Worm (Caenorhabditis elegans) whole organism, L4 larva: ENCODE results near the gene glb-13.

Source experiments
- F26F4.8 ChIP-seq: fragments of 200-800 bp; sonication (Bioruptor generic); conservative IDR thresholded peaks from 2 replicates; pipeline ENCODE4 v1.3.6; 2022; ENCODE audit warnings: missing genetic modification characterization, missing compliant biosample characterization
- R02D3.7 ChIP-seq: fragments of 150-350 bp; sonication (generic microtip); optimal IDR thresholded peaks from 3 replicates; lab custom pipeline; 2014; ENCODE audit warnings: missing biosample characterization, missing genetic modification characterization
- Y5F2A.4 ChIP-seq: fragments of 200-800 bp; sonication (Bioruptor generic); optimal IDR thresholded peaks from 2 replicates; lab custom pipeline; 2018; ENCODE audit warnings: mild to moderate bottlenecking, missing genetic modification characterization, missing compliant biosample characterization
- Y75B8A.6 ChIP-seq: fragments of 200-800 bp; sonication (Bioruptor generic); IDR thresholded peaks from 2 replicates; pipeline ENCODE4 v1.3.6; 2022; ENCODE audit warnings: missing genetic modification reagents, missing genetic modification characterization, missing compliant biosample characterization
- ZK337.2 ChIP-seq: fragments of 200-800 bp; sonication (Bioruptor generic); IDR thresholded peaks from 2 replicates; pipeline ENCODE4 v1.3.6; 2022; ENCODE audit warnings: missing genetic modification reagents, missing genetic modification characterization, missing compliant biosample characterization
- arid-1 ChIP-seq: fragments of 200-800 bp; sonication (Bioruptor generic); conservative IDR thresholded peaks from 2 replicates; pipeline ENCODE4 v1.3.6; 2022; ENCODE audit warnings: missing genetic modification reagents, missing genetic modification characterization, missing compliant biosample characterization
- ceh-20 ChIP-seq: fragments of 200-800 bp; sonication (Bioruptor generic); IDR thresholded peaks from 2 replicates; pipeline ENCODE4 v1.3.6; 2022; ENCODE audit warnings: missing genetic modification reagents, missing genetic modification characterization, missing compliant biosample characterization
- ceh-32 ChIP-seq: sonication (generic microtip); optimal IDR thresholded peaks from 2 replicates; lab custom pipeline; 2016; ENCODE audit warnings: mild to moderate bottlenecking, missing genetic modification characterization, missing compliant biosample characterization; ENCODE audit not compliant: poor library complexity
- ceh-44 ChIP-seq: fragments of 200-800 bp; sonication (Bioruptor generic); IDR thresholded peaks from 2 replicates; pipeline ENCODE4 v1.3.6; 2022; ENCODE audit warnings: missing genetic modification reagents, missing genetic modification characterization, missing compliant biosample characterization
- ctbp-1 ChIP-seq: fragments of 200-800 bp; sonication (Bioruptor generic); IDR thresholded peaks from 2 replicates; pipeline ENCODE4 v1.3.6; 2022; ENCODE audit warnings: missing genetic modification reagents, missing genetic modification characterization, missing compliant biosample characterization
- daf-12 ChIP-seq: fragments of 150-350 bp; optimal IDR thresholded peaks from 2 replicates; lab custom pipeline; 2014; ENCODE audit warnings: missing biosample characterization, missing genetic modification reagents, missing genetic modification characterization
- daf-16 ChIP-seq, 3 experiments: sonication (generic microtip); optimal IDR thresholded peaks; 2 replicates each; lab custom pipeline; 2016 to 2017; ENCODE audit warnings: missing genetic modification characterization in 3 of 3, missing genetic modification reagents in 3 of 3, mild to moderate bottlenecking in 2 of 3, missing compliant biosample characterization in 2 of 3, missing biosample characterization in 1 of 3, moderate library complexity in 1 of 3
- daf-19 ChIP-seq: fragments of 200-800 bp; sonication (Bioruptor generic); conservative IDR thresholded peaks from 2 replicates; pipeline ENCODE4 v1.3.6; 2022; ENCODE audit warnings: missing genetic modification characterization, missing compliant biosample characterization
- dmd-6 ChIP-seq: fragments of 200-800 bp; sonication (Bioruptor generic); IDR thresholded peaks from 2 replicates; pipeline ENCODE4 v1.3.6; 2022; ENCODE audit warnings: missing genetic modification reagents, missing genetic modification characterization, missing compliant biosample characterization
- dmd-8 ChIP-seq: fragments of 200-800 bp; sonication (Bioruptor generic); IDR thresholded peaks from 2 replicates; pipeline ENCODE4 v1.3.6; 2022; ENCODE audit warnings: missing genetic modification characterization, missing compliant biosample characterization
- gei-8 ChIP-seq: fragments of 200-800 bp; sonication (Bioruptor generic); optimal IDR thresholded peaks from 2 replicates; lab custom pipeline; 2018; ENCODE audit warnings: mild to moderate bottlenecking, missing genetic modification characterization, missing compliant biosample characterization
- hlh-11 ChIP-seq: fragments of 200-800 bp; sonication (Bioruptor generic); optimal IDR thresholded peaks from 2 replicates; lab custom pipeline; 2018; ENCODE audit warnings: mild to moderate bottlenecking, missing genetic modification characterization, missing compliant biosample characterization
- hlh-30 ChIP-seq: sonication (generic microtip); optimal IDR thresholded peaks from 2 replicates; lab custom pipeline; 2017; ENCODE audit warnings: antibody characterized with exemption, mild to moderate bottlenecking, missing genetic modification characterization, missing compliant biosample characterization; ENCODE audit not compliant: insufficient read depth
- jun-1 ChIP-seq: fragments of 150-350 bp; optimal IDR thresholded peaks from 2 replicates; lab custom pipeline; 2014; ENCODE audit warnings: missing biosample characterization, missing genetic modification reagents, missing genetic modification characterization
- lim-7 ChIP-seq: fragments of 200-800 bp; sonication (Bioruptor generic); IDR thresholded peaks from 2 replicates; pipeline ENCODE4 v1.3.6; 2022; ENCODE audit warnings: missing genetic modification characterization, missing compliant biosample characterization
- madf-9 ChIP-seq: fragments of 200-800 bp; sonication (Bioruptor generic); conservative IDR thresholded peaks from 2 replicates; pipeline ENCODE4 v1.3.6; 2022; ENCODE audit warnings: missing genetic modification reagents, missing genetic modification characterization, missing compliant biosample characterization
- mes-2 ChIP-seq: sonication (generic microtip); optimal IDR thresholded peaks from 2 replicates; lab custom pipeline; 2016; ENCODE audit warnings: missing genotype, mild to moderate bottlenecking, missing genetic modification characterization, missing compliant biosample characterization; ENCODE audit not compliant: poor library complexity, severe bottlenecking
- mxl-2 ChIP-seq: fragments of 200-800 bp; sonication (Bioruptor generic); conservative IDR thresholded peaks from 2 replicates; pipeline ENCODE4 v1.3.6; 2022; ENCODE audit warnings: missing genetic modification reagents, missing genetic modification characterization, missing compliant biosample characterization
- mxl-3 ChIP-seq: fragments of 200-800 bp; sonication (Bioruptor generic); optimal IDR thresholded peaks from 2 replicates; lab custom pipeline; 2018; ENCODE audit warnings: mild to moderate bottlenecking, missing genetic modification characterization, missing compliant biosample characterization
- nhr-10 ChIP-seq: fragments of 150-350 bp; optimal IDR thresholded peaks from 2 replicates; lab custom pipeline; 2014; ENCODE audit warnings: missing biosample characterization, missing genetic modification characterization
- nhr-102 ChIP-seq: sonication (generic microtip); optimal IDR thresholded peaks from 2 replicates; lab custom pipeline; 2016; ENCODE audit warnings: mild to moderate bottlenecking, missing genetic modification characterization, moderate library complexity, missing compliant biosample characterization
- nhr-237 ChIP-seq: sonication (generic microtip); optimal IDR thresholded peaks from 2 replicates; lab custom pipeline; 2017; ENCODE audit warnings: missing biosample characterization, missing genetic modification characterization
- nhr-28 ChIP-seq: fragments of 150-350 bp; optimal IDR thresholded peaks from 2 replicates; lab custom pipeline; 2014; ENCODE audit warnings: missing biosample characterization, missing genetic modification characterization
- nhr-42 ChIP-seq: fragments of 200-800 bp; sonication (Bioruptor generic); IDR thresholded peaks from 2 replicates; pipeline ENCODE4 v1.3.6; 2022; ENCODE audit warnings: missing genetic modification characterization, missing compliant biosample characterization
- nhr-6 ChIP-seq: fragments of 150-350 bp; optimal IDR thresholded peaks from 2 replicates; lab custom pipeline; 2014; ENCODE audit warnings: missing biosample characterization, missing genetic modification characterization
- rbr-2 ChIP-seq: sonication (generic microtip); optimal IDR thresholded peaks from 2 replicates; lab custom pipeline; 2016; ENCODE audit warnings: missing genotype, missing genetic modification characterization, missing compliant biosample characterization
- saeg-2 ChIP-seq: fragments of 200-800 bp; sonication (Bioruptor generic); IDR thresholded peaks from 2 replicates; pipeline ENCODE4 v1.3.6; 2022; ENCODE audit warnings: missing genetic modification reagents, missing genetic modification characterization, missing compliant biosample characterization
- snpc-1.2 ChIP-seq: fragments of 200-800 bp; sonication (Bioruptor generic); IDR thresholded peaks from 2 replicates; pipeline ENCODE4 v1.3.6; 2022; ENCODE audit warnings: missing genetic modification reagents, missing genetic modification characterization, missing compliant biosample characterization
- spr-1 ChIP-seq: sonication (generic microtip); optimal IDR thresholded peaks from 2 replicates; lab custom pipeline; 2016; ENCODE audit warnings: mild to moderate bottlenecking, missing genetic modification characterization, missing compliant biosample characterization
- spr-3 ChIP-seq: fragments of 200-800 bp; sonication (Bioruptor generic); optimal IDR thresholded peaks from 2 replicates; lab custom pipeline; 2018; ENCODE audit warnings: mild to moderate bottlenecking, missing genetic modification characterization, missing compliant biosample characterization
- tag-97 ChIP-seq: fragments of 200-800 bp; sonication (Bioruptor generic); IDR thresholded peaks from 2 replicates; pipeline ENCODE4 v1.3.6; 2022; ENCODE audit warnings: missing genetic modification characterization, missing compliant biosample characterization
- tra-1 ChIP-seq: fragments of 200-800 bp; sonication (Bioruptor generic); IDR thresholded peaks from 2 replicates; pipeline ENCODE4 v1.3.6; 2022; ENCODE audit warnings: missing genetic modification reagents, missing genetic modification characterization, missing compliant biosample characterization
- unc-130 ChIP-seq: sonication (generic microtip); optimal IDR thresholded peaks from 2 replicates; lab custom pipeline; 2016; ENCODE audit warnings: missing genetic modification reagents, missing genetic modification characterization, missing compliant biosample characterization
- unc-62 ChIP-seq, 3 experiments: fragments of 150-350 bp in 1 of 3; sonication (generic microtip); optimal IDR thresholded peaks in 2 of 3; peaks in 1 of 3; 1 replicate in 1 of 3; 2 replicates in 2 of 3; lab custom pipeline; 2014 to 2017; ENCODE audit warnings: missing biosample characterization in 3 of 3, missing genetic modification characterization in 3 of 3, missing genetic modification reagents in 3 of 3, missing genotype in 1 of 3

glb-13 gene

DNA sequence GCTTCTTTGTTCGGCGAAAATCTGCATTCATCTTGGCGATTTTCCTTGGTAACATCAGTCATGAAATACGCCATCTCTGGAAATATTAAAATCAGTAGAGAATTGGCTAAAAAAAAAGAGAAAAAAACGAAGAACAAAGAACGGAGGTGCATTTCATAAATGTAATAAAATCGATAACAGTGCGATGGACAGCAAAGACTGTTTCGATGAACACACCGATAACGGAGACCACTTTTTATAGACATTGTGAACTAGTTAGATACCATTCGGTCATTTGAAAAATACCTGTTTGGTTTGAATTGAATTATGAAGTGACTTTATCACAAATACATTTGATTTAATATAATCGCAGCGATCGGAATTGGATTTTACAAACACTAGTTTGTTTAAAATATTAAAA, 25.3 kb downstream of the glb-13 start, which contains the start of gene F42F12.4 (continued):
- TF ChIP-seq ceh-32, result no peak
- no peak for TF ChIP-seq nhr-102 (tag; lab: Kevin White, UChicago)
- TF ChIP-seq arid-1 (GFP tag; lab: Robert Waterston, UW), result no peak
- TF ChIP-seq daf-19 (GFP tag; lab: Robert Waterston, UW), result no peak
- TF ChIP-seq Y75B8A.6, result no peak
- TF ChIP-seq unc-62 (GFP tag; optimal IDR thresholded peaks at IDR 0.05 in 1 of 2; lab: Kevin White, UChicago), result peak in 1 of 2 experiments; percentile 12
- no peak for TF ChIP-seq unc-62 (tag; optimal IDR thresholded peaks at IDR 0.05; lab: Kevin White, UChicago)

DNA sequence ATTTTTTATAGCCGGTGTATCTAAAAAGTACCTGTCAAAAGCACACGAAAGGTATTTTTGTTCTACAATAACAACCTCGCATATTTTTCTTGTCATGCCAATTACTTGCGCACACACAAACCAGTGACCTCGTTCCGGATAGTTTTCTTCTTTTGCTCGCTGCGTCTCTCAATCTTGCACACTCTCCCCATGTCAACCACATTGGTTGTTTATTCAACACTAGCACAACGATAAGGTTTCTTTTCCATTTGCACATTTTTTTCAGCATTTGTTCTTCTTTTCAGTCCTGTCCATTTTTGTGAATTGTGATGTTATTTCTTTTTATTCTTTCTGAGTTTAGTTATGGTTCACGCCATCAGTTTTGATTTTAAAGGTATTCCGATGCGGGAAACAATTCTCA, 28.0 kb downstream of the glb-13 start, which contains the start of gene F42F12.3:
TSS of gene F42F12.3 (plus strand) at position 372 of the 400 bp plus-strand sequence.
- TF ChIP-seq Y5F2A.4 (GFP tag; lab: Kevin White, UChicago), result no peak
- no peak for TF ChIP-seq jun-1 (tag; lab: Kevin White, UChicago)
- no peak for TF ChIP-seq gei-8 (GFP tag; lab: Kevin White, UChicago)
- TF ChIP-seq nhr-28 (tag; lab: Kevin White, UChicago), result peak; percentile 21
- TF ChIP-seq hlh-11, result peak; percentile 30
- TF ChIP-seq nhr-237 (tag; lab: Kevin White, UChicago), result no peak
- no peak for TF ChIP-seq daf-16 (GFP tag; optimal IDR thresholded peaks at IDR 0.05; lab: Kevin White, UChicago)
- peak; percentile 87 for TF ChIP-seq daf-16 (tag; optimal IDR thresholded peaks at IDR 0.05; lab: Kevin White, UChicago)
- peak; percentile 10 for TF ChIP-seq hlh-30 (tag; lab: Kevin White, UChicago)
- peak; percentile 20; the same call in 1 of the 2 replicates for TF ChIP-seq dmd-6 (GFP tag; lab: Robert Waterston, UW)
- no peak for TF ChIP-seq daf-12 (tag; lab: Kevin White, UChicago)
- no peak for TF ChIP-seq nhr-10 (tag; lab: Kevin White, UChicago)
- TF ChIP-seq, all 104 proteins: peak for 5

DNA sequence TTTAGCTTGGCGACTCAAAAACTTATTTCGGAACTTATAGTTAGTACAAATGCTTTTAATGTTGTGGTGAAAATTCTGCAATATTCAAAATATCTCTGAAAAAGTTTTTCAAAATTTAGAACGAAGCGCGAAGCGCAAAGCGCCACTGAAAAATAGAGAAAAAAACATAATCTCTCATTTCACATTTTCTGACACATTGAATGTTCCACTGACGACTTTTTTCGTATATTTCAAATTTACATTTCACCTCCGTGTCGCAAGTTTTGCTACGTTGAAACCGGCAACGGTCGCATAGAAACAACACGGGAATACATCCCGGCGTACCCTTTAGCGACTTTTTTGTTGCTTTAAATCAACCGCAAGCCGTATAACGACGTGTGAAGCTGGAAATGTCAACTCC, 29.9 kb downstream of the glb-13 start, which contains the start of gene F42F12.14:
TSS of gene F42F12.14 (plus strand) at position 301 of the 400 bp plus-strand sequence.
- TF ChIP-seq ceh-32, result no peak
- peak in 1 of 2 experiments; percentile 74 for TF ChIP-seq unc-62 (GFP tag; optimal IDR thresholded peaks at IDR 0.05 in 1 of 2; lab: Kevin White, UChicago)
- TF ChIP-seq unc-62 (tag; optimal IDR thresholded peaks at IDR 0.05; lab: Kevin White, UChicago), result no peak

DNA sequence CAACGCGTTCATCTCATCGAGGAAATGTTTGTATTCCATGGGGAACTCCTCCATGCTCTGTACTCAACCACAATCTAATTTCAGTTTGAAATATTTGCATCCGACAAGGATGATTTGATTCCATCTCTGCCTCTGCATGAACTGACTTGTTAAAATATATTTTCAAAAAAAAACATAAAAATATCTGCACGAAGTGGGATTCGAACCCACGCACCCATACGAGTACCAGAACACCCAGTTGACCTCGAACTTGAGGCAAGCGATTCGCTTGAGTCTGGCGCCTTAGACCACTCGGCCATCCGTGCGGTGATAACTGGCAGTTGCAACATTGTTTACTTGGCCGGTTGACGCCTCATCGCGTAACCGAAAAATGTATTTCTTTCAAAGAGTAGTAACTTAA, 30.4 kb downstream of the glb-13 start:
- TF ChIP-seq madf-9 (GFP tag; lab: Robert Waterston, UW) (peak; percentile 85), tra-1 (GFP tag; lab: Robert Waterston, UW) (peak; percentile 63; the same call in 1 of the 2 replicates), hlh-30 (tag; lab: Kevin White, UChicago) (peak; percentile 27), Y75B8A.6 (0 out of 2 replicates have a peak, but pooled peaks have one; percentile 50), unc-130 (GFP tag; lab: Kevin White, UChicago) (peak; percentile 31), tag-97 (GFP tag; lab: Robert Waterston, UW) (no peak), snpc-1.2 (GFP tag; lab: Robert Waterston, UW) (peak; percentile 89), daf-16 (GFP tag; optimal IDR thresholded peaks at IDR 0.05; lab: Kevin White, UChicago) (peak; percentile 22 to 59), daf-16 (tag; optimal IDR thresholded peaks at IDR 0.05; lab: Kevin White, UChicago) (peak; percentile 67), lim-7 (peak; percentile 85), unc-62 (GFP tag; optimal IDR thresholded peaks at IDR 0.05 in 1 of 2; lab: Kevin White, UChicago) (no peak), unc-62 (tag; optimal IDR thresholded peaks at IDR 0.05; lab: Kevin White, UChicago) (no peak), dmd-6 (GFP tag; lab: Robert Waterston, UW) (peak; percentile 54), arid-1 (GFP tag; lab: Robert Waterston, UW) (peak; percentile 52; the same call in 1 of the 2 replicates), saeg-2 (GFP tag; lab: Robert Waterston, UW) (peak; percentile 62; the same call in 1 of the 2 replicates), mes-2 (peak; percentile 77), nhr-42 (GFP tag; lab: Robert Waterston, UW) (no peak), nhr-6 (tag; lab: Kevin White, UChicago) (peak; percentile 32), ceh-44 (GFP tag; lab: Robert Waterston, UW) (peak; percentile 81), nhr-10 (tag; lab: Kevin White, UChicago) (no peak), R02D3.7 (tag; lab: Kevin White, UChicago) (no peak), ceh-20 (GFP tag; lab: Robert Waterston, UW) (peak; percentile 42; the same call in 1 of the 2 replicates), hlh-11 (peak; percentile 51), spr-3 (GFP tag; lab: Kevin White, UChicago) (peak; percentile 35), spr-1 (peak; percentile 10), rbr-2 (peak; percentile 28), ctbp-1 (peak; percentile 52; the same call in 1 of the 2 replicates), F26F4.8 (GFP tag; lab: Robert Waterston, UW) (peak; percentile 67; the same call in 1 of the 2 replicates), ZK337.2 (0 out of 2 replicates have a peak, but pooled peaks have one; percentile 51), nhr-28 (tag; lab: Kevin White, UChicago) (peak; percentile 56), mxl-2 (GFP tag; lab: Robert Waterston, UW) (no peak), mxl-3 (GFP tag; lab: Kevin White, UChicago) (peak; percentile 53), dmd-8 (peak; percentile 80)
